Worm (Caenorhabditis elegans) whole organism, midembryonic: Measurements from ENCODE around the gene cfap-20.

Experiments used
- T22C8.4 ChIP-seq: fragments of 200-800 bp; sonication (Bioruptor generic); IDR thresholded peaks from 2 replicates; pipeline ENCODE4 v1.3.6; 2022; ENCODE audit warnings: missing genetic modification characterization, missing compliant biosample characterization
- cog-1 ChIP-seq: sonication (generic microtip); optimal IDR thresholded peaks from 2 replicates; lab custom pipeline; 2016; ENCODE audit warnings: missing genetic modification characterization, missing compliant biosample characterization
- flt-1 ChIP-seq: fragments of 200-800 bp; sonication (Bioruptor generic); IDR thresholded peaks from 2 replicates; pipeline ENCODE4 v1.3.6; 2022; ENCODE audit warnings: missing genetic modification characterization, missing compliant biosample characterization
- klf-2 ChIP-seq: fragments of 200-800 bp; sonication (Bioruptor generic); conservative IDR thresholded peaks from 2 replicates; pipeline ENCODE4 v1.3.6; 2022; ENCODE audit warnings: missing genetic modification reagents, missing genetic modification characterization, missing compliant biosample characterization
- med-1 ChIP-seq: sonication (generic microtip); optimal IDR thresholded peaks from 2 replicates; lab custom pipeline; 2017; ENCODE audit warnings: missing genetic modification characterization, mild to moderate bottlenecking, missing compliant biosample characterization, antibody characterized with exemption, missing genetic modification reagents; ENCODE audit not compliant: insufficient read depth
- ref-1 ChIP-seq: fragments of 200-800 bp; sonication (Bioruptor generic); conservative IDR thresholded peaks from 2 replicates; pipeline ENCODE4 v1.3.6; 2022; ENCODE audit warnings: missing genetic modification reagents, missing genetic modification characterization, missing compliant biosample characterization
- tab-1 ChIP-seq: fragments of 200-800 bp; sonication (Bioruptor generic); IDR thresholded peaks from 2 replicates; pipeline ENCODE4 v1.3.6; 2022; ENCODE audit warnings: missing genetic modification characterization, missing compliant biosample characterization
- ztf-23 ChIP-seq: fragments of 200-800 bp; sonication (Bioruptor generic); IDR thresholded peaks from 2 replicates; pipeline ENCODE4 v1.3.6; 2022; ENCODE audit warnings: missing genetic modification reagents, missing genetic modification characterization, missing compliant biosample characterization
- ztf-29 ChIP-seq: fragments of 200-800 bp; sonication (Bioruptor generic); IDR thresholded peaks from 2 replicates; pipeline ENCODE4 v1.3.6; 2022; ENCODE audit warnings: missing genetic modification reagents, missing genetic modification characterization, missing compliant biosample characterization

The cfap-20 gene

ce11 chrIII:3486055-3486454 is 51.2 kb downstream of the cfap-20 start:
- TF ChIP-seq ref-1 (no peak), ztf-29 (GFP tag; lab: Robert Waterston, UW) (no peak), klf-2 (GFP tag; lab: Robert Waterston, UW) (no peak), flt-1 (GFP tag; lab: Robert Waterston, UW) (no peak), med-1 (GFP tag; lab: Kevin White, UChicago) (no peak), T22C8.4 (GFP tag; lab: Robert Waterston, UW) (no peak)

ce11 chrIII:3484995-3485394 is 52.3 kb downstream of the cfap-20 start:
- TF ChIP-seq med-1 (GFP tag; lab: Kevin White, UChicago) (no peak), ztf-23 (GFP tag; lab: Robert Waterston, UW) (no peak), ref-1 (no peak), flt-1 (GFP tag; lab: Robert Waterston, UW) (no peak), klf-2 (GFP tag; lab: Robert Waterston, UW) (no peak), cog-1 (tag; lab: Kevin White, UChicago) (no peak), tab-1 (no peak), ztf-29 (GFP tag; lab: Robert Waterston, UW) (no peak)
